Worm (Caenorhabditis elegans) whole organism, early embryonic: ENCODE measurements around the gene cya-2.

Experiments used
- ama-1 ChIP-seq: fragments of 150-350 bp; optimal IDR thresholded peaks from 2 replicates; lab custom pipeline; 2014
- ceh-13 ChIP-seq: fragments of 200-800 bp; sonication (Bioruptor generic); optimal IDR thresholded peaks from 2 replicates; lab custom pipeline; 2018; ENCODE audit warnings: mild to moderate bottlenecking, missing genetic modification characterization, missing compliant biosample characterization
- ets-7 ChIP-seq: sonication (generic microtip); optimal IDR thresholded peaks from 2 replicates; lab custom pipeline; 2016; ENCODE audit warnings: missing genotype, missing genetic modification characterization, missing compliant biosample characterization
- flt-1 ChIP-seq: fragments of 200-800 bp; sonication (Bioruptor generic); IDR thresholded peaks from 2 replicates; pipeline ENCODE4 v1.3.6; 2022; ENCODE audit warnings: missing genetic modification characterization, missing compliant biosample characterization
- sea-1 ChIP-seq: fragments of 200-800 bp; sonication (Bioruptor generic); conservative IDR thresholded peaks from 2 replicates; pipeline ENCODE4 v1.3.6; 2022; ENCODE audit warnings: missing genetic modification characterization, missing compliant biosample characterization
- tbx-11 ChIP-seq: fragments of 200-800 bp; sonication (Bioruptor generic); IDR thresholded peaks from 2 replicates; pipeline ENCODE4 v1.3.6; 2022; ENCODE audit warnings: missing genetic modification characterization, missing compliant biosample characterization

DNA sequence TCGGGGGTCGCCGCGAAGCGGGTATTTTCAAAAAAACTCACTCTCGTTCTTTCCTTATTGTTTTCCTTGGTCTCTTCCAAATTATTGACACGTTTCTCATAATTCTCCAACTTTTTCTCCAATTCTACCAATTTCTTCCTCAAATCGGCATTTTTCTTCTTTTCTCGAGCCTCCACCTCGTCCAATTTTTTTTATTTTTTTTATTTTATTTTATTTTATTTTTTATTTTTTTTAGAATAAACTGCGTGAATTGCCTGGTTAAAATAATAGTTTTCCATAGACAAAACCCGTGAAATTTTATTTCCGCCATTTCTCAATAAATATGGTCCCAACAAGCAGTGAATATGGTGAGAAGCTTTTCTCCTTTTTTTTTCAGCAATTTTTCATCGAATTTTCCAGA, 10.7 kb downstream of the cya-2 start, which contains the start of gene F59H6.15:
- no peak for TF ChIP-seq flt-1 (GFP tag; lab: Robert Waterston, UW)
- TF ChIP-seq tbx-11, result no peak
- no peak for TF ChIP-seq ama-1 (lab: Kevin White, UChicago)
- TF ChIP-seq ets-7 (tag; lab: Kevin White, UChicago), result no peak
- no peak for TF ChIP-seq sea-1 (GFP tag; lab: Robert Waterston, UW)
- no peak for TF ChIP-seq ceh-13 (GFP tag; lab: Kevin White, UChicago)
